Fruit fly (Drosophila melanogaster) whole organism, embryonic: ENCODE measurements around the gene MED27.

Experiments used
- Bdp1 ChIP-seq: fragments of 200-800 bp; sonication (Bioruptor generic); optimal IDR thresholded peaks from 3 replicates; lab custom pipeline; 2016; ENCODE audit warnings: missing biosample characterization, missing genetic modification characterization
- CG12155 ChIP-seq: fragments of 200-800 bp; sonication (Bioruptor generic); optimal IDR thresholded peaks from 3 replicates; lab custom pipeline; 2016; ENCODE audit warnings: missing biosample characterization, missing genetic modification characterization
- CG13424 ChIP-seq: fragments of 200-800 bp; sonication (Bioruptor generic); optimal IDR thresholded peaks from 2 replicates; lab custom pipeline; 2019; ENCODE audit warnings: missing biosample characterization, mild to moderate bottlenecking, missing genetic modification characterization, moderate library complexity
- CG18619 ChIP-seq: fragments of 200-800 bp; sonication (Bioruptor generic); optimal IDR thresholded peaks from 3 replicates; lab custom pipeline; 2017; ENCODE audit warnings: missing biosample characterization, mild to moderate bottlenecking, missing genetic modification characterization
- CG18764 ChIP-seq: fragments of 200-800 bp; sonication (Bioruptor generic); optimal IDR thresholded peaks from 3 replicates; lab custom pipeline; 2016; ENCODE audit warnings: missing biosample characterization, missing genetic modification characterization
- CG31441 ChIP-seq: fragments of 200-800 bp; sonication (Bioruptor generic); IDR thresholded peaks from 2 replicates; pipeline ENCODE4 v1.3.6; 2022; ENCODE audit warnings: missing biosample characterization, missing genetic modification characterization
- CG33213 ChIP-seq: fragments of 200-800 bp; sonication (Bioruptor generic); optimal IDR thresholded peaks from 3 replicates; lab custom pipeline; 2016; ENCODE audit warnings: missing biosample characterization, missing genetic modification characterization
- CG3407 ChIP-seq: fragments of 200-800 bp; sonication (Bioruptor generic); optimal IDR thresholded peaks from 2 replicates; lab custom pipeline; 2018; ENCODE audit warnings: missing biosample characterization, mild to moderate bottlenecking, missing genetic modification characterization
- CG4360 ChIP-seq: fragments of 200-800 bp; sonication (Bioruptor generic); IDR thresholded peaks from 2 replicates; pipeline ENCODE4 v1.3.6; 2022; ENCODE audit warnings: missing biosample characterization, missing genetic modification characterization
- CG4730 ChIP-seq: fragments of 200-800 bp; sonication (Bioruptor generic); IDR thresholded peaks from 2 replicates; pipeline ENCODE4 v1.3.6; 2022; ENCODE audit warnings: missing biosample characterization, missing genetic modification characterization
- CG6765 ChIP-seq: fragments of 200-800 bp; sonication (Bioruptor generic); optimal IDR thresholded peaks from 3 replicates; lab custom pipeline; 2017; ENCODE audit warnings: missing biosample characterization, mild to moderate bottlenecking, missing genetic modification characterization
- CG7271 ChIP-seq: fragments of 200-800 bp; sonication (Bioruptor generic); optimal IDR thresholded peaks from 2 replicates; lab custom pipeline; 2018; ENCODE audit warnings: missing biosample characterization, mild to moderate bottlenecking, missing genetic modification characterization, moderate library complexity
- CG7839 ChIP-seq: fragments of 200-800 bp; sonication (Bioruptor generic); optimal IDR thresholded peaks from 3 replicates; lab custom pipeline; 2018; ENCODE audit warnings: missing biosample characterization, mild to moderate bottlenecking, missing genetic modification characterization, moderate library complexity
- CG7987 ChIP-seq: fragments of 200-800 bp; sonication (Bioruptor generic); optimal IDR thresholded peaks from 2 replicates; lab custom pipeline; 2018; ENCODE audit warnings: missing biosample characterization, mild to moderate bottlenecking, missing genetic modification characterization, moderate library complexity
- CG9817 ChIP-seq: fragments of 200-800 bp; sonication (Bioruptor generic); optimal IDR thresholded peaks from 2 replicates; lab custom pipeline; 2018; ENCODE audit warnings: missing biosample characterization, mild to moderate bottlenecking, missing genetic modification characterization, moderate library complexity
- CoRest ChIP-seq: fragments of 200-800 bp; sonication (Bioruptor generic); optimal IDR thresholded peaks from 3 replicates; lab custom pipeline; 2018; ENCODE audit warnings: missing biosample characterization, mild to moderate bottlenecking, missing genetic modification characterization, moderate library complexity
- Dbx ChIP-seq: fragments of 200-800 bp; sonication (Bioruptor generic); IDR thresholded peaks from 3 replicates; pipeline ENCODE4 v1.3.6; 2022; ENCODE audit warnings: missing biosample characterization, missing genetic modification characterization
- Drgx ChIP-seq: fragments of 200-800 bp; sonication (Bioruptor generic); IDR thresholded peaks from 2 replicates; pipeline ENCODE4 v1.3.6; 2022; ENCODE audit warnings: missing biosample characterization, missing genetic modification characterization
- Lhr ChIP-seq: fragments of 200-800 bp; sonication (Bioruptor generic); optimal IDR thresholded peaks from 3 replicates; lab custom pipeline; 2017; ENCODE audit warnings: mild to moderate bottlenecking, missing biosample characterization, missing genetic modification reagents, missing genetic modification characterization
- Max ChIP-seq: fragments of 200-800 bp; sonication (Bioruptor generic); optimal IDR thresholded peaks from 2 replicates; lab custom pipeline; 2016; ENCODE audit warnings: missing biosample characterization, mild to moderate bottlenecking, missing genetic modification characterization
- Myb ChIP-seq: fragments of 200-800 bp; sonication (Bioruptor generic); optimal IDR thresholded peaks from 2 replicates; lab custom pipeline; 2016; ENCODE audit warnings: missing biosample characterization, missing genetic modification characterization
- NC2β ChIP-seq: fragments of 200-800 bp; sonication (Bioruptor generic); optimal IDR thresholded peaks from 2 replicates; lab custom pipeline; 2016; ENCODE audit warnings: missing biosample characterization, missing genetic modification characterization
- NK7.1 ChIP-seq: fragments of 200-800 bp; sonication (Bioruptor generic); optimal IDR thresholded peaks from 3 replicates; lab custom pipeline; 2016; ENCODE audit warnings: missing biosample characterization, missing genetic modification characterization
- Oli ChIP-seq: fragments of 200-800 bp; sonication (Bioruptor generic); optimal IDR thresholded peaks from 2 replicates; lab custom pipeline; 2018; ENCODE audit warnings: missing biosample characterization, mild to moderate bottlenecking, missing genetic modification characterization, moderate library complexity
- Optix ChIP-seq: fragments of 200-800 bp; sonication (Bioruptor generic); IDR thresholded peaks from 3 replicates; pipeline ENCODE4 v1.3.6; 2022; ENCODE audit warnings: missing biosample characterization, missing genetic modification characterization
- Side ChIP-seq: fragments of 200-800 bp; sonication (Bioruptor generic); optimal IDR thresholded peaks from 2 replicates; lab custom pipeline; 2016; ENCODE audit warnings: missing biosample characterization, missing genetic modification characterization
- Trl ChIP-seq, 3 experiments: fragments of >200 bp in 2 of 3; fragments of 200-800 bp in 1 of 3; sonication (Bioruptor generic) in 1 of 3; optimal IDR thresholded peaks; 2 replicates in 1 of 3; 3 replicates in 2 of 3; lab custom pipeline; 2016 to 2017; ENCODE audit warnings: missing biosample characterization in 1 of 3, missing genetic modification characterization in 1 of 3
- Usf ChIP-seq: fragments of 200-800 bp; sonication (Bioruptor generic); optimal IDR thresholded peaks from 2 replicates; lab custom pipeline; 2017; ENCODE audit warnings: missing genotype, missing biosample characterization, missing genetic modification characterization
- abd-A ChIP-seq: fragments of 200-800 bp; sonication (Bioruptor generic); optimal IDR thresholded peaks from 3 replicates; lab custom pipeline; 2019; ENCODE audit warnings: missing biosample characterization, mild to moderate bottlenecking, missing genetic modification characterization, moderate library complexity
- aop ChIP-seq: fragments of 200-800 bp; sonication (Bioruptor generic); IDR thresholded peaks from 2 replicates; pipeline ENCODE4 v1.3.6; 2022; ENCODE audit warnings: missing biosample characterization, missing genetic modification characterization
- ato ChIP-seq: fragments of 200-800 bp; sonication (Bioruptor generic); IDR thresholded peaks from 2 replicates; pipeline ENCODE4 v1.3.6; 2022; ENCODE audit warnings: missing biosample characterization, missing genetic modification characterization; ENCODE audit not compliant: partially characterized antibody
- bab2 ChIP-seq: fragments of 200-800 bp; sonication (Bioruptor generic); optimal IDR thresholded peaks from 2 replicates; lab custom pipeline; 2016; ENCODE audit warnings: missing biosample characterization, missing genetic modification characterization
- croc ChIP-seq: fragments of 200-800 bp; sonication (Bioruptor generic); conservative IDR thresholded peaks from 3 replicates; pipeline ENCODE4 v1.3.6; 2022; ENCODE audit warnings: missing biosample characterization, missing genetic modification characterization
- crp ChIP-seq, 2 experiments: fragments of 200-800 bp; sonication (Bioruptor generic); optimal IDR thresholded peaks; 2 replicates in 1 of 2; 3 replicates in 1 of 2; lab custom pipeline; 2017; ENCODE audit warnings: missing biosample characterization in 2 of 2, missing genetic modification characterization in 2 of 2, mild to moderate bottlenecking in 1 of 2, moderate library complexity in 1 of 2
- da ChIP-seq: fragments of 200-800 bp; sonication (Bioruptor generic); optimal IDR thresholded peaks from 2 replicates; lab custom pipeline; 2016; ENCODE audit warnings: missing biosample characterization, missing genetic modification characterization
- ftz-f1 ChIP-seq: fragments of 200-800 bp; sonication (Bioruptor generic); optimal IDR thresholded peaks from 2 replicates; lab custom pipeline; 2016; ENCODE audit warnings: missing biosample characterization, missing genetic modification characterization
- gce ChIP-seq: fragments of 200-800 bp; sonication (Bioruptor generic); IDR thresholded peaks from 3 replicates; pipeline ENCODE4 v1.3.6; 2022; ENCODE audit warnings: missing biosample characterization, missing genetic modification characterization
- gfzf ChIP-seq: fragments of 200-800 bp; sonication (Bioruptor generic); optimal IDR thresholded peaks from 2 replicates; lab custom pipeline; 2016; ENCODE audit warnings: missing biosample characterization, mild to moderate bottlenecking, missing genetic modification characterization, moderate library complexity
- gsb ChIP-seq: fragments of 200-800 bp; sonication (Bioruptor generic); IDR thresholded peaks from 2 replicates; pipeline ENCODE4 v1.3.6; 2022; ENCODE audit warnings: missing biosample characterization, missing genetic modification characterization
- hth ChIP-seq: fragments of >200 bp; optimal IDR thresholded peaks from 2 replicates; lab custom pipeline; 2017; ENCODE audit warnings: inconsistent platforms
- jigr1 ChIP-seq: fragments of 200-800 bp; sonication (Bioruptor generic); IDR thresholded peaks from 3 replicates; pipeline ENCODE4 v1.3.6; 2022; ENCODE audit warnings: missing biosample characterization, missing genetic modification characterization
- klu ChIP-seq: fragments of 200-800 bp; sonication (Bioruptor generic); IDR thresholded peaks from 2 replicates; pipeline ENCODE4 v1.3.6; 2022; ENCODE audit warnings: missing biosample characterization, missing genetic modification characterization
- nau ChIP-seq: fragments of 200-800 bp; sonication (Bioruptor generic); optimal IDR thresholded peaks from 3 replicates; lab custom pipeline; 2017; ENCODE audit warnings: missing biosample characterization, mild to moderate bottlenecking, missing genetic modification characterization, missing genetic modification reagents
- otp ChIP-seq: fragments of 200-800 bp; sonication (Bioruptor generic); IDR thresholded peaks from 3 replicates; pipeline ENCODE4, ENCODE4 v1.3.6; 2022; ENCODE audit warnings: missing biosample characterization, missing genetic modification characterization
- peb ChIP-seq: fragments of 200-800 bp; sonication (Bioruptor generic); IDR thresholded peaks from 2 replicates; pipeline ENCODE4 v1.3.6; 2022; ENCODE audit warnings: missing biosample characterization, missing genetic modification characterization
- pros ChIP-seq: fragments of 200-800 bp; sonication (Bioruptor generic); optimal IDR thresholded peaks from 3 replicates; lab custom pipeline; 2019; ENCODE audit warnings: missing biosample characterization, mild to moderate bottlenecking, missing genetic modification characterization, moderate library complexity
- pum ChIP-seq: fragments of 200-800 bp; sonication (Bioruptor generic); optimal IDR thresholded peaks from 2 replicates; lab custom pipeline; 2016; ENCODE audit warnings: missing biosample characterization, missing genetic modification characterization
- ssp ChIP-seq: fragments of 200-800 bp; sonication (Bioruptor generic); IDR thresholded peaks from 2 replicates; pipeline ENCODE4 v1.3.6; 2022; ENCODE audit warnings: missing biosample characterization, missing genetic modification characterization
- trem ChIP-seq: fragments of 200-800 bp; optimal IDR thresholded peaks from 3 replicates; lab custom pipeline; 2019; ENCODE audit warnings: missing biosample characterization, mild to moderate bottlenecking, missing genetic modification characterization, moderate library complexity
- unpg ChIP-seq: fragments of 200-800 bp; sonication (Bioruptor generic); optimal IDR thresholded peaks from 3 replicates; lab custom pipeline; 2018; ENCODE audit warnings: missing biosample characterization, mild to moderate bottlenecking, missing genetic modification characterization, moderate library complexity

The MED27 gene

dm6 chr3R:5686049-5686757 is 31.3 kb downstream of the MED27 start (continued):
- no peak for TF ChIP-seq klu (GFP tag; lab: Robert Waterston, UW)
- TF ChIP-seq trem (tag; lab: Kevin White, UChicago), result no peak
- TF ChIP-seq ftz-f1 (GFP tag; lab: Kevin White, UChicago), result no peak
- no peak for TF ChIP-seq gfzf
- peak; percentile 49 for TF ChIP-seq CoRest (tag; lab: Kevin White, UChicago)
- TF ChIP-seq CG4360 (GFP tag; lab: Robert Waterston, UW), result no peak
- TF ChIP-seq hth (lab: Kevin White, UChicago), result no peak
- peak; percentile 13; the same call in 1 of the 3 replicates for TF ChIP-seq croc
- 0 out of 3 replicates have a peak, but pooled peaks have one; percentile 35 for TF ChIP-seq otp (GFP tag; lab: Robert Waterston, UW)
- no peak for TF ChIP-seq nau
- TF ChIP-seq Trl (optimal IDR thresholded peaks at IDR 0.05; lab: Kevin White, UChicago), result no peak
- no peak for TF ChIP-seq Trl (GFP tag; optimal IDR thresholded peaks at IDR 0.05; lab: Kevin White, UChicago)
- peak; percentile 29 for TF ChIP-seq pum (GFP tag; lab: Kevin White, UChicago)
- TF ChIP-seq CG12155 (GFP tag; lab: Kevin White, UChicago), result no peak
- no peak for TF ChIP-seq jigr1 (GFP tag; lab: Robert Waterston, UW)
- no peak for TF ChIP-seq Bdp1 (GFP tag; lab: Kevin White, UChicago)
- no peak for TF ChIP-seq aop (GFP tag; lab: Robert Waterston, UW)
- TF ChIP-seq da, result no peak
- TF ChIP-seq CG31441 (GFP tag; lab: Robert Waterston, UW), result peak; percentile 64
- TF ChIP-seq CG18619 (GFP tag; lab: Kevin White, UChicago), result peak; percentile 34
- no peak for TF ChIP-seq ato (GFP tag; lab: Robert Waterston, UW)
- TF ChIP-seq ssp (GFP tag; lab: Robert Waterston, UW), result 0 out of 2 replicates have a peak, but pooled peaks have one; percentile 31
- no peak for TF ChIP-seq NK7.1
- peak; percentile 60 for TF ChIP-seq Oli (tag; lab: Kevin White, UChicago)
- peak; percentile 70 for TF ChIP-seq CG7839 (tag; lab: Kevin White, UChicago)
- no peak for TF ChIP-seq Side (GFP tag; lab: Kevin White, UChicago)
- TF ChIP-seq Max (GFP tag; lab: Kevin White, UChicago), result no peak
- TF ChIP-seq CG3407, result no peak
- no peak for TF ChIP-seq Usf (GFP tag; lab: Kevin White, UChicago)
- TF ChIP-seq Lhr (GFP tag; lab: Kevin White, UChicago), result no peak
- peak; percentile 58 for TF ChIP-seq unpg (GFP tag; lab: Kevin White, UChicago)
- no peak for TF ChIP-seq Drgx (GFP tag; lab: Robert Waterston, UW)
- TF ChIP-seq bab2 (GFP tag; lab: Kevin White, UChicago), result peak; percentile 62
- TF ChIP-seq peb (GFP tag; lab: Robert Waterston, UW), result no peak
- no peak for TF ChIP-seq Myb (GFP tag; lab: Kevin White, UChicago)
- TF ChIP-seq CG9817 (tag; lab: Kevin White, UChicago), result peak; percentile 55
- TF ChIP-seq CG7271, result no peak
- TF ChIP-seq CG13424, result peak; percentile 58
- no peak for TF ChIP-seq gsb (GFP tag; lab: Robert Waterston, UW)
- TF ChIP-seq CG7987, result no peak
- TF ChIP-seq CG6765 (GFP tag; lab: Kevin White, UChicago), result no peak
- no peak for TF ChIP-seq crp (GFP tag; optimal IDR thresholded peaks at IDR 0.05; lab: Kevin White, UChicago)
- 0 out of 3 replicates have a peak, but pooled peaks have one; percentile 32 for TF ChIP-seq Optix (GFP tag; lab: Robert Waterston, UW)
- no peak for TF ChIP-seq NC2β (GFP tag; lab: Kevin White, UChicago)
- TF ChIP-seq CG33213, result peak; percentile 24
- TF ChIP-seq CG18764 (GFP tag; lab: Kevin White, UChicago), result no peak
- TF ChIP-seq Dbx, result 0 out of 3 replicates have a peak, but pooled peaks have one; percentile 41
- peak; percentile 43; the same call in 1 of the 2 replicates for TF ChIP-seq CG4730 (GFP tag; lab: Robert Waterston, UW)
- no peak for TF ChIP-seq abd-A
- TF ChIP-seq gce (GFP tag; lab: Robert Waterston, UW), result no peak
- no peak for TF ChIP-seq pros (GFP tag; lab: Kevin White, UChicago)
